Fruit fly (Drosophila melanogaster): Measurements from ENCODE around the gene JTBR.

Gene JTBR

DNA sequence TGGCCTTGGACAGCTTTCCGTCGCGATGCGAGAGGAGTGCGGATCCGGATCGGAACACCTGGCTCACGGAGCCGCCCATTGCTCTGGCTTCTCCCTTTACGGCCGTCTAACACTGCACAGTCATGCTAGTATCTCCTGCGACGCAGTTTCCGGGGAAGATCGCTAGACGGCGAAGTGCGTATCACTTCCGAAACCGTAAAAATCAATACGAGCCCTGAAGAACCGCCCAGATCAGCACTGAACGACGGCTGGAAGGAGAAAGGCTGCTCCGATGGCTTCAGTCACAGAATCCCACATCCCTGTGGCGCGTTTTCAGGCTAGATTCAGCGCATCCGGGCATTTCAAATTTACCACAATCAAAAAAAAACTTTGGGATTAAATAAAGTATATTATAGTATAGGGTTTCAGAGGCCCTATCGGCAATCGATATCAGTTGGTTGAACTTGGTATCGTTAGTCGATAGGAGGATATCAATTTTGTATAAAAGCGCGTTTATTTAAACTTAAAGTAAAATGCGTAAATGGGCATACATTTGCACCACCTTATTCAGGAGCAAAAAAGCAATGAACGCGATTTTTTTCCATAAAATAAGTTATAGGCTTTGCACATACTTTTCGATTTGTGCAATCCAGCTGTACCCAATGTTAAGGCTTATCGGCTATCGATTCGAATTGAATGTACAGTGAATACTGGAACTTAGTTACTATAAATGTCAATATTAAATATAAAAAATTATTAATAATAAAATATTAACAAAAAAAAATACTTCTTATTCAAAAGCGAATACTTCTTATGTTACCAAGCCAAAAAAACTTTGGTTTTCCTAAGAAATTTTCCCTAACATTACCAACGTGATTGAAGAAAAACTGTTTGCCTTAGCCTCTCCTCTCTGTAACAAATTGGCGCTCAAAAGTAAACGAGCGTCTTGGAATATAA is 27.7 kb downstream of the JTBR start, which contains the start of the genes CG13933 and PolD2 (continued):
- TF ChIP-seq pho (GFP tag; optimal IDR thresholded peaks at IDR 0.05) (peak; percentile 69), zen (tag; optimal IDR thresholded peaks at IDR 0.05) (peak; percentile 87), Hr3 (GFP tag; optimal IDR thresholded peaks at IDR 0.05) (peak; percentile 99), NC2α (GFP tag; optimal IDR thresholded peaks at IDR 0.05) (peak; percentile 44), Bdp1 (GFP tag; optimal IDR thresholded peaks at IDR 0.05) (peak; percentile 63), CG3281 (GFP tag; optimal IDR thresholded peaks at IDR 0.05) (no peak), D (optimal IDR thresholded peaks at IDR 0.05) (no peak), D (GFP tag; optimal IDR thresholded peaks at IDR 0.05) (no peak), klu (GFP tag; IDR thresholded peaks at IDR 0.05) (peak; percentile 61; the same call in 1 of the 2 replicates), TFAM (GFP tag; optimal IDR thresholded peaks at IDR 0.05) (peak; percentile 20), CG1024 (GFP tag; IDR thresholded peaks at IDR 0.05) (peak; percentile 92), Side (GFP tag; optimal IDR thresholded peaks at IDR 0.05) (peak; percentile 74), ab (GFP tag; optimal IDR thresholded peaks at IDR 0.05) (peak; percentile 75), CG30403 (GFP tag; optimal IDR thresholded peaks at IDR 0.05) (peak; percentile 92), CG9932 (GFP tag; IDR thresholded peaks at IDR 0.05) (peak; percentile 99), sd (tag; optimal IDR thresholded peaks at IDR 0.05) (no peak), crp (GFP tag; optimal IDR thresholded peaks at IDR 0.05) (peak; percentile 25 to 74), Awh (GFP tag; IDR thresholded peaks at IDR 0.05) (peak; percentile 93), CG13296 (GFP tag; optimal IDR thresholded peaks at IDR 0.05) (no peak), abd-A (tag; optimal IDR thresholded peaks at IDR 0.05) (no peak), CG2199 (GFP tag; IDR thresholded peaks at IDR 0.05) (peak; percentile 89), Doc2 (GFP tag; IDR thresholded peaks at IDR 0.05) (0 out of 2 replicates have a peak, but pooled peaks have one; percentile 22), lab (GFP tag; optimal IDR thresholded peaks at IDR 0.05) (peak; percentile 92), MBD-R2 (GFP tag; IDR thresholded peaks at IDR 0.05) (peak; percentile 98), CG17912 (GFP tag; optimal IDR thresholded peaks at IDR 0.05) (peak; percentile 85), hb (GFP tag; IDR thresholded peaks at IDR 0.05; ENCODE audit: partially characterized antibody) (peak; percentile 90), cad (GFP tag; optimal IDR thresholded peaks at IDR 0.05) (no peak), sqz (GFP tag; optimal IDR thresholded peaks at IDR 0.05) (no peak), Ssrp (tag; optimal IDR thresholded peaks at IDR 0.05) (peak; percentile 98), D19A (tag; optimal IDR thresholded peaks at IDR 0.05) (no peak), CG3065 (GFP tag; optimal IDR thresholded peaks at IDR 0.05) (no peak), CG3163 (GFP tag; optimal IDR thresholded peaks at IDR 0.05) (peak; percentile 50), CG8290 (GFP tag; optimal IDR thresholded peaks at IDR 0.05) (no peak), CG8290 (tag; optimal IDR thresholded peaks at IDR 0.05) (no peak), HLH3B (GFP tag; IDR thresholded peaks at IDR 0.05) (peak; percentile 97), disco-r (GFP tag; optimal IDR thresholded peaks at IDR 0.05) (peak; percentile 53), gce (GFP tag; IDR thresholded peaks at IDR 0.05) (peak; percentile 89), CG8388 (GFP tag; optimal IDR thresholded peaks at IDR 0.05) (peak; percentile 96), sens-2 (GFP tag; IDR thresholded peaks at IDR 0.05) (peak; percentile 99), Gsc (GFP tag; IDR thresholded peaks at IDR 0.05) (peak; percentile 91), croc (GFP tag; conservative IDR thresholded peaks at IDR 0.05) (peak; percentile 96), org-1 (GFP tag; optimal IDR thresholded peaks at IDR 0.05) (peak; percentile 88), CG4730 (GFP tag; IDR thresholded peaks at IDR 0.05) (peak; percentile 94), CG1233 (GFP tag; optimal IDR thresholded peaks at IDR 0.05) (no peak), Pdp1 (GFP tag; optimal IDR thresholded peaks at IDR 0.05) (peak; percentile 78 to 83), trem (tag; optimal IDR thresholded peaks at IDR 0.05) (peak; percentile 88), CG11504 (tag; optimal IDR thresholded peaks at IDR 0.05) (no peak), Hmx (GFP tag; optimal IDR thresholded peaks at IDR 0.05) (no peak), ac (GFP tag; optimal IDR thresholded peaks at IDR 0.05) (peak; percentile 95), Sox102F (GFP tag; optimal IDR thresholded peaks at IDR 0.05) (peak; percentile 99)
